Fruit fly (Drosophila melanogaster): Measurements from ENCODE around the gene Ada2b.

Ada2b gene

dm6 chr3R:8256040-8256439 lies 15.7 kb upstream of the Ada2b start (continued):
- TF ChIP-seq CG12391 (tag; optimal IDR thresholded peaks at IDR 0.05) (no peak), CG2678 (tag; optimal IDR thresholded peaks at IDR 0.05) (peak; percentile 61), gt (GFP tag; IDR thresholded peaks at IDR 0.05) (no peak), peb (GFP tag; IDR thresholded peaks at IDR 0.05) (no peak), CG18764 (GFP tag; optimal IDR thresholded peaks at IDR 0.05) (no peak), maf-S (GFP tag; optimal IDR thresholded peaks at IDR 0.05) (no peak), fd96Cb (tag; optimal IDR thresholded peaks at IDR 0.05) (peak; percentile 27), Optix (GFP tag; IDR thresholded peaks at IDR 0.05) (no peak), crc (GFP tag; optimal IDR thresholded peaks at IDR 0.05) (no peak), CG2712 (tag; optimal IDR thresholded peaks at IDR 0.05) (peak; percentile 12), Camta (GFP tag; optimal IDR thresholded peaks at IDR 0.05) (no peak), lola (GFP tag; optimal IDR thresholded peaks at IDR 0.05) (no peak), CG12104 (GFP tag; optimal IDR thresholded peaks at IDR 0.05) (no peak), CG6254 (GFP tag; optimal IDR thresholded peaks at IDR 0.05) (no peak), disco-r (GFP tag; optimal IDR thresholded peaks at IDR 0.05) (no peak), CG31441 (GFP tag; IDR thresholded peaks at IDR 0.05) (no peak), CG10209 (GFP tag; optimal IDR thresholded peaks at IDR 0.05) (peak; percentile 32), sna (GFP tag; IDR thresholded peaks at IDR 0.05; ENCODE audit: partially characterized antibody) (no peak), zen (tag; optimal IDR thresholded peaks at IDR 0.05) (no peak), chn (GFP tag; optimal IDR thresholded peaks at IDR 0.05) (no peak), pzg (GFP tag; optimal IDR thresholded peaks at IDR 0.05) (no peak), br (optimal IDR thresholded peaks at IDR 0.05) (no peak), CG17361 (GFP tag; IDR thresholded peaks at IDR 0.05) (0 out of 3 replicates have a peak, but pooled peaks have one; percentile 43), CG13894 (tag; optimal IDR thresholded peaks at IDR 0.05) (no peak), CG12744 (GFP tag; optimal IDR thresholded peaks at IDR 0.05) (no peak), cwo (GFP tag; optimal IDR thresholded peaks at IDR 0.05) (peak; percentile 41), CG17186 (GFP tag; optimal IDR thresholded peaks at IDR 0.05) (no peak), Nf-YA (GFP tag; IDR thresholded peaks at IDR 0.05) (no peak), Blimp-1 (GFP tag; optimal IDR thresholded peaks at IDR 0.05) (no peak), jigr1 (GFP tag; IDR thresholded peaks at IDR 0.05) (no peak), CG4854 (GFP tag; optimal IDR thresholded peaks at IDR 0.05) (no peak), CG11504 (tag; optimal IDR thresholded peaks at IDR 0.05) (peak; percentile 59), HLH54F (GFP tag; optimal IDR thresholded peaks at IDR 0.05) (no peak), fru (optimal IDR thresholded peaks at IDR 0.05) (no peak), Jarid2 (GFP tag; optimal IDR thresholded peaks at IDR 0.05) (no peak), HmgZ (tag; optimal IDR thresholded peaks at IDR 0.05) (peak; percentile 2), CG30020 (tag; optimal IDR thresholded peaks at IDR 0.05) (no peak), Ets97D (GFP tag; optimal IDR thresholded peaks at IDR 0.05) (no peak), CG4617 (GFP tag; optimal IDR thresholded peaks at IDR 0.05; ENCODE audit: borderline replicate concordance) (no peak), NC2α (GFP tag; optimal IDR thresholded peaks at IDR 0.05) (no peak), Hmx (GFP tag; optimal IDR thresholded peaks at IDR 0.05) (no peak), Mrtf (GFP tag; IDR thresholded peaks at IDR 0.05) (no peak), CG4282 (GFP tag; optimal IDR thresholded peaks at IDR 0.05) (no peak), Mes4 (GFP tag; optimal IDR thresholded peaks at IDR 0.05) (no peak), Vsx1 (GFP tag; optimal IDR thresholded peaks at IDR 0.05) (no peak), CG8478 (optimal IDR thresholded peaks at IDR 0.05) (no peak), CG2875 (GFP tag; optimal IDR thresholded peaks at IDR 0.05) (no peak), Doc2 (GFP tag; IDR thresholded peaks at IDR 0.05) (no peak), CG31388 (GFP tag; optimal IDR thresholded peaks at IDR 0.05) (no peak), Taf1 (GFP tag; IDR thresholded peaks at IDR 0.05) (no peak), chif (GFP tag; optimal IDR thresholded peaks at IDR 0.05) (no peak), CG10267 (tag; optimal IDR thresholded peaks at IDR 0.05) (no peak), eve (GFP tag; optimal IDR thresholded peaks at IDR 0.05) (no peak)

Measured in whole organism, embryonic.